Worm (Caenorhabditis elegans): ENCODE results near the gene Y43F8C.23.

The Y43F8C.23 gene

DNA sequence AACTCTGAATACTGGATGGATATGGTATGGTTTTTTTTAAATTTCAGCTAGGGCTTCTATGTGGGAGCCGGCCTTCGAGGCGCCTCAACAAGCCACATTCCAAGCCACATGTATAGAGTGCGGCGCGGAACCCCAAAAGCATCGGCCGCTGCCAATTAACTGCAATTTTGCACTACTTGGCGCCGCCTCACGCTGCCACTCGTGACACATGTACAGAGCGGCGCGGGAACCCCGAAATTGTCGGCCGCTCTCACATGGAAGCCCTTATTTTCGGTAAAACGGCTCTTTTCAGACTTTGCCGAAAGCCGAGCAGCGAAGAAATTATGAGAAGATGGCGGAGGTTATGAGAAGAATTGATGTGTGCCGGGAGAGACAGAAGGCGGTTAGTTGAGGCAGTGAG lies 32.2 kb upstream of the Y43F8C.23 start:
- TF ChIP-seq daf-12 (tag; optimal IDR thresholded peaks at IDR 0.05) (no peak), tbx-2 (tag; optimal IDR thresholded peaks at IDR 0.05) (no peak), nhr-77 (tag; optimal IDR thresholded peaks at IDR 0.05) (no peak), ztf-11 (tag; optimal IDR thresholded peaks at IDR 0.05) (no peak), elt-2 (tag; optimal IDR thresholded peaks at IDR 0.05) (no peak), nhr-11 (tag; optimal IDR thresholded peaks at IDR 0.05) (no peak), elt-1 (tag; optimal IDR thresholded peaks at IDR 0.05) (no peak)

DNA sequence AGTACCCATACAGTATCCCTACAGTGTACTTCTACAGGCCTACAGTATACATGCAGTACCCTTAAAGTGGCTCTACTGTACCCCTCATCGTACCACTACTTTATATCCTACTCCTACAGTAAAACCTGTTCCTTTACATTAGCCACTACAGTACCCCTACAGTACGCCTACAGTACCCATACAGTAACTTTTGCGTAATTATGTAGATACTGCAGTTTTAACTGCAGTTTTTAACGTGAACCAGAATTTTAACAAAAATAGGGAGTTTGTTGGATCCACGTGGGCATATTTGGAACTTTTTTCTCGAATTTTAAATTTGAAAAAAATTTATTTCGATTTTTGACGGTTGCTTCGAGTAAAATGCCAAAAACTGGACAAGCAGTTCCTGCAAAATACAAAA lies 31.8 kb upstream of the Y43F8C.23 start, which contains the start of gene W04E12.4:
Gene W04E12.4 (plus strand): TSS at position 301 of the 400 bp plus-strand sequence.
- no peak for TF ChIP-seq nhr-43 (tag; optimal IDR thresholded peaks at IDR 0.05; ENCODE audit: poor library complexity, severe bottlenecking)

DNA sequence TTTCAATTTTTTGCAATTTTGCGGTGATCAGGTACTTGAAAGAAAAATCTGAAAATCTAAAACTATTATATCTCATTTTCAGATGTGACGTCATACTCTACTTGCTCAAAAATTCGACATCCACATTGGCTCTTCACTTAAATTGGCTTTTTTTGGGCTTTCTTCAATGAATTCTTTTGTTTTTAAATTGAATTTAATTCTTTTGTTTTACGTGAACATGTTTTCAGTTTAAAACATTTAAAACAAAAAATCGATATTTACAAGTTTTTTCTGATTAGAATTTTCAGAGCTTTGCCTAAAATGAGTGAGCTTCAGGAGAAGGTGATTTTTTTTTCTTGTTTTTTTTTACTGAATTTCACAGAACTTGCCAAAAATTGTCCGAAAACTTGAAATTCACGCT lies 30.1 kb upstream of the Y43F8C.23 start, which contains the start of gene W04E12.3:
Gene W04E12.3 (plus strand): TSS at position 301 of the 400 bp plus-strand sequence.
- no peak for TF ChIP-seq ztf-4 (tag; optimal IDR thresholded peaks at IDR 0.05)
- no peak for TF ChIP-seq pha-4 (tag; optimal IDR thresholded peaks at IDR 0.05)
- TF ChIP-seq lsy-12 (tag; optimal IDR thresholded peaks at IDR 0.05) = no peak
- TF ChIP-seq nhr-77 (tag; optimal IDR thresholded peaks at IDR 0.05) = no peak
- no peak for TF ChIP-seq nhr-23 (tag; optimal IDR thresholded peaks at IDR 0.05)
- TF ChIP-seq elt-3 (tag; optimal IDR thresholded peaks at IDR 0.05) = no peak

DNA sequence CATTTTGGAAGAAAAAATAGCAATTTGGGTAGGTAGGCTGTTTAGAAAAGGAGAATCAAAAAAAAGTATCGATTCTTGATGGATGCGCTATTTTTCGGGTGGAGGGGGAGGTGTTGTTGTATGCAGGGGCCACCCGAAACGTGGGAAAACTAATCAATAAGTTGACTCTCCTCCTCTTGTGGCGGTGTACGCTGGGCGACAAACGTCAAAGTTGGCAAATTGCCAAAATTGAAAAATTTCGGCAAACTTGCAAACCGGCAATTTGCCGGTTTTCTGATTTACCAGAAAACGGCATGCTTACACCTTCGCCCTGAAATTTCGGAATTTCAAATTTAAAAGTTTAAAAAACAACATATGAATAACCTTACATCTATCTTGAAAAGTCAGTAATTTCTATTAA lies 29.5 kb upstream of the Y43F8C.23 start, which contains the start of gene W04E12.2:
Gene W04E12.2 (minus strand): TSS at position 101 of the 400 bp plus-strand sequence.
- TF ChIP-seq nhr-12 (tag; optimal IDR thresholded peaks at IDR 0.05) = no peak
- no peak for TF ChIP-seq ztf-11 (tag; optimal IDR thresholded peaks at IDR 0.05)
- no peak for TF ChIP-seq fkh-2 (tag; optimal IDR thresholded peaks at IDR 0.05)
- TF ChIP-seq pqm-1 (tag; optimal IDR thresholded peaks at IDR 0.05) = no peak
- TF ChIP-seq ceh-16 (tag; optimal IDR thresholded peaks at IDR 0.05) = no peak
- TF ChIP-seq mdl-1 (tag; optimal IDR thresholded peaks at IDR 0.05) = no peak
- no peak for TF ChIP-seq snpc-4 (tag; optimal IDR thresholded peaks at IDR 0.05)
- TF ChIP-seq ama-1 (optimal IDR thresholded peaks at IDR 0.05) = no peak

DNA sequence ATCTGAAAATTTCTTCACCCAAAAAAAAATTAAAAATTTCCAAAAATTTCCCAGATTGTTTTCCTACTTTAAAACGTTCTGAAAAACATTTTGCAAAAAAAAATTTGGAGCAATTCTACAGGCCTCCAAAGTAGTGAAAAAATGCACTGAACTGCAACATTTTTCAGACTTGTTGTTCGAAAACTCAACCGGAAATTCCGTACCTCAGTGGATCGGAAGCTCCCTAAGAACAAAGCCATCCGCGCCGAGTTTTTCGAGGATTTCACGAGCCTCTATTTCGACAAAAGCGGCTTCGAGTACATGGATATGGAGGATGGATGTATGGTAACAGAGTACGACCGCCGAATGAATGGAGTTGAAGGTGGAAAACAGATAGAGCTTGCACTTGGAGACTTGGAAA lies 26.6 kb upstream of the Y43F8C.23 start, which contains the start of gene fbxa-131:
Gene fbxa-131 (plus strand): TSS at position 301 of the 400 bp plus-strand sequence.
- TF ChIP-seq unc-62 (GFP tag; optimal IDR thresholded peaks at IDR 0.05) (no peak), ceh-82 (tag; optimal IDR thresholded peaks at IDR 0.05) (no peak), aly-2 (tag; optimal IDR thresholded peaks at IDR 0.05) (no peak), lin-39 (tag; optimal IDR thresholded peaks at IDR 0.05) (no peak), jun-1 (tag; optimal IDR thresholded peaks at IDR 0.05) (no peak), nhr-67 (tag; optimal IDR thresholded peaks at IDR 0.05) (no peak), pqm-1 (tag; optimal IDR thresholded peaks at IDR 0.05) (no peak), nhr-23 (tag; optimal IDR thresholded peaks at IDR 0.05) (no peak), nhr-77 (tag; optimal IDR thresholded peaks at IDR 0.05) (no peak), fos-1 (tag; optimal IDR thresholded peaks at IDR 0.05) (no peak), pha-4 (tag; optimal IDR thresholded peaks at IDR 0.05) (no peak), nhr-76 (tag; optimal IDR thresholded peaks at IDR 0.05) (no peak), elt-1 (tag; optimal IDR thresholded peaks at IDR 0.05) (no peak)

ce11 chrV:19737458-19737857 lies 25.9 kb upstream of the Y43F8C.23 start, which contains the start of gene W04E12.7:
Gene W04E12.7, minus strand, starts transcription at chrV:19737558.
- TF ChIP-seq nhr-12 (tag; optimal IDR thresholded peaks at IDR 0.05) = no peak

- TF ChIP-seq nhr-237 (tag; optimal IDR thresholded peaks at IDR 0.05) (no peak), unc-39 (tag; optimal IDR thresholded peaks at IDR 0.05) (no peak), elt-1 (tag; optimal IDR thresholded peaks at IDR 0.05) (no peak), elt-3 (tag; optimal IDR thresholded peaks at IDR 0.05) (no peak), nhr-12 (tag; optimal IDR thresholded peaks at IDR 0.05) (no peak), ceh-28 (tag; optimal IDR thresholded peaks at IDR 0.05) (no peak), ceh-82 (tag; optimal IDR thresholded peaks at IDR 0.05) (no peak), mdl-1 (tag; optimal IDR thresholded peaks at IDR 0.05) (no peak), tbx-2 (tag; optimal IDR thresholded peaks at IDR 0.05) (no peak), R02D3.7 (tag; optimal IDR thresholded peaks at IDR 0.05) (no peak), daf-12 (tag; optimal IDR thresholded peaks at IDR 0.05) (no peak), zag-1 (tag; optimal IDR thresholded peaks at IDR 0.05) (no peak), snpc-4 (tag; optimal IDR thresholded peaks at IDR 0.05) (no peak), pha-4 (tag; optimal IDR thresholded peaks at IDR 0.05) (no peak), ceh-16 (tag; optimal IDR thresholded peaks at IDR 0.05) (no peak)
Measured at ce11 chrV:19733728-19734127, 22.2 kb upstream of the Y43F8C.23 start.
